Fruit fly (Drosophila melanogaster): ENCODE results near the gene CG2217.

Gene CG2217

dm6 chr3R:30428459-30428858 lies 5.7 kb upstream of the CG2217 start, which contains the start of gene CG15533:
TSS of gene CG15533 (plus strand) at chr3R:30428820.
- no peak for TF ChIP-seq CG5204 (GFP tag; optimal IDR thresholded peaks at IDR 0.05)
- TF ChIP-seq tj (GFP tag; optimal IDR thresholded peaks at IDR 0.05): no peak
- TF ChIP-seq CG12768 (GFP tag; optimal IDR thresholded peaks at IDR 0.05): no peak
- TF ChIP-seq bab1 (GFP tag; optimal IDR thresholded peaks at IDR 0.05): no peak
- no peak for TF ChIP-seq cnc (optimal IDR thresholded peaks at IDR 0.05)
- TF ChIP-seq toe (GFP tag; optimal IDR thresholded peaks at IDR 0.05): no peak
- no peak for TF ChIP-seq Crg-1 (GFP tag; optimal IDR thresholded peaks at IDR 0.05)
- TF ChIP-seq CG1620 (GFP tag; optimal IDR thresholded peaks at IDR 0.05): no peak
- no peak for TF ChIP-seq CG11617 (GFP tag; optimal IDR thresholded peaks at IDR 0.05)
- no peak for TF ChIP-seq Mnt (GFP tag; optimal IDR thresholded peaks at IDR 0.05)
- TF ChIP-seq CG7101 (tag; optimal IDR thresholded peaks at IDR 0.05): no peak
- TF ChIP-seq CG14711 (tag; optimal IDR thresholded peaks at IDR 0.05): no peak
- no peak for TF ChIP-seq kay (GFP tag; ENCODE audit: borderline replicate concordance)
- TF ChIP-seq CG7045 (GFP tag; optimal IDR thresholded peaks at IDR 0.05): no peak
- TF ChIP-seq cic (GFP tag; optimal IDR thresholded peaks at IDR 0.05): no peak

dm6 chr3R:30427805-30428359 lies 5.1 kb upstream of the CG2217 start, which contains the start of gene CG2218:
TSS of gene CG2218 (minus strand) at chr3R:30428276.
- no peak for TF ChIP-seq CG7101 (tag; optimal IDR thresholded peaks at IDR 0.05)
- TF ChIP-seq CG7045 (GFP tag; optimal IDR thresholded peaks at IDR 0.05): peak; percentile 23
- TF ChIP-seq bab1 (GFP tag; optimal IDR thresholded peaks at IDR 0.05): peak; percentile 67
- peak; percentile 1 for TF ChIP-seq CG1620 (GFP tag; optimal IDR thresholded peaks at IDR 0.05)
- no peak for TF ChIP-seq ovo (GFP tag; optimal IDR thresholded peaks at IDR 0.05)
- TF ChIP-seq CG12768 (GFP tag; optimal IDR thresholded peaks at IDR 0.05): peak; percentile 83
- peak; percentile 80 for TF ChIP-seq toe (GFP tag; optimal IDR thresholded peaks at IDR 0.05)
- TF ChIP-seq Hr96 (GFP tag; optimal IDR thresholded peaks at IDR 0.05): peak; percentile 47
- TF ChIP-seq Mnt (GFP tag; optimal IDR thresholded peaks at IDR 0.05): peak; percentile 39
- TF ChIP-seq CG33017 (tag; optimal IDR thresholded peaks at IDR 0.05): peak; percentile 13
- peak; percentile 36 for TF ChIP-seq CG11617 (GFP tag; optimal IDR thresholded peaks at IDR 0.05)
- TF ChIP-seq CG5204 (GFP tag; optimal IDR thresholded peaks at IDR 0.05): peak; percentile 55
- no peak for TF ChIP-seq Crg-1 (GFP tag; optimal IDR thresholded peaks at IDR 0.05)
- peak; percentile 15 for TF ChIP-seq tj (GFP tag; optimal IDR thresholded peaks at IDR 0.05)
- TF ChIP-seq cic (GFP tag; optimal IDR thresholded peaks at IDR 0.05): peak; percentile 46

DNA sequence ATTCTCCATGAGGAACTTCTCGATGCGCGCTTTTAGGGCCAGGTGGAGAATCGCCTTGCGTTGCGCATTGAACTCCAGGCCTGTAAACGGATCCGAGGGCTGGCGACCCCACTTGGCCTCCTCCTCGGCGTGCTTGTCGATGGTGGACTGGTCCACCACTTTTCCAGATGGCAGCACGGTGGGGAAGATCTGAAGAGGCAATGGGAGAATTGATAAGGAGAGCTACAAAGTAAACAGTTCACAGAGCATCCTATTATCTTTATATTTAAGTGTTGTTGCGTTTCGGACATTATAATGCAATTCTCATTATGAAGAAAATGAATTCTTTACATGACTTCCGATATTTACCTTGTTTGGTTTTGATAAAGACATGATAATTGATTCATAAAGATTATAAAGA lies 3.9 kb upstream of the CG2217 start:
- TF ChIP-seq tj (GFP tag; optimal IDR thresholded peaks at IDR 0.05) (no peak), CG14711 (tag; optimal IDR thresholded peaks at IDR 0.05) (no peak), CG12768 (GFP tag; optimal IDR thresholded peaks at IDR 0.05) (no peak), CG33017 (tag; optimal IDR thresholded peaks at IDR 0.05) (no peak), cnc (optimal IDR thresholded peaks at IDR 0.05) (no peak), bab1 (GFP tag; optimal IDR thresholded peaks at IDR 0.05) (no peak), CG5204 (GFP tag; optimal IDR thresholded peaks at IDR 0.05) (no peak), Mnt (GFP tag; optimal IDR thresholded peaks at IDR 0.05) (no peak), CG1620 (GFP tag; optimal IDR thresholded peaks at IDR 0.05) (no peak), Hr96 (GFP tag; optimal IDR thresholded peaks at IDR 0.05) (no peak), CG11617 (GFP tag; optimal IDR thresholded peaks at IDR 0.05) (no peak), Crg-1 (GFP tag; optimal IDR thresholded peaks at IDR 0.05) (no peak), toe (GFP tag; optimal IDR thresholded peaks at IDR 0.05) (no peak), cic (GFP tag; optimal IDR thresholded peaks at IDR 0.05) (no peak), kay (GFP tag; ENCODE audit: borderline replicate concordance) (no peak), pad (GFP tag; optimal IDR thresholded peaks at IDR 0.05) (no peak), CG7045 (GFP tag; optimal IDR thresholded peaks at IDR 0.05) (no peak), CG7101 (tag; optimal IDR thresholded peaks at IDR 0.05) (no peak)

DNA sequence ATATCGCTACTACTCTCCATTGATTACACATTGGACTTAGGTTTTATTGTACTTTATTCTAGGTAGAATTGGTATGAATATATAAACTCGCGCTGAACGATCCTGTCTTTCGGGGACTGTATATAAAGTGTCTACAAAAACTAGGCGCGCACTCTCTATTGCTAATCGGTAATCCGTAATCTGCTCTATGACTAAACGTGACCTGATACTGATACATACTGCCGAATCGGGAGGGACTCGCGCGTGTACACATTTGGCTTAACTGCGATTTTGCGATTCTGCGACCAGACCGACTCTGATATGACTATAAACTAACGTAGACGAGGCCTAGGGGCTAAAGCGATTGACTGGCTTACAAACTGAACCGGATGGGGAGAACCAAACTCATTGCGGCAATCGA lies 2.9 kb upstream of the CG2217 start:
- no peak for TF ChIP-seq CG1620 (GFP tag; optimal IDR thresholded peaks at IDR 0.05)
- no peak for TF ChIP-seq CG7101 (tag; optimal IDR thresholded peaks at IDR 0.05)
- no peak for TF ChIP-seq cnc (optimal IDR thresholded peaks at IDR 0.05)
- no peak for TF ChIP-seq Clk (GFP tag; optimal IDR thresholded peaks at IDR 0.05)
- no peak for TF ChIP-seq bab1 (GFP tag; optimal IDR thresholded peaks at IDR 0.05)
- TF ChIP-seq toe (GFP tag; optimal IDR thresholded peaks at IDR 0.05): no peak
- TF ChIP-seq cic (GFP tag; optimal IDR thresholded peaks at IDR 0.05): no peak
- TF ChIP-seq CG12768 (GFP tag; optimal IDR thresholded peaks at IDR 0.05): peak; percentile 16
- TF ChIP-seq Hr96 (GFP tag; optimal IDR thresholded peaks at IDR 0.05): no peak

- TF ChIP-seq bab1 (GFP tag; optimal IDR thresholded peaks at IDR 0.05) (peak; percentile 19), Crg-1 (GFP tag; optimal IDR thresholded peaks at IDR 0.05) (no peak), Mnt (GFP tag; optimal IDR thresholded peaks at IDR 0.05) (no peak), CG7045 (GFP tag; optimal IDR thresholded peaks at IDR 0.05) (no peak)
Observed at dm6 chr3R:30424993-30425392, 2.2 kb upstream of the CG2217 start, which contains the start of gene CG15536. TSS of gene CG15536 (minus strand) at chr3R:30425162.

DNA sequence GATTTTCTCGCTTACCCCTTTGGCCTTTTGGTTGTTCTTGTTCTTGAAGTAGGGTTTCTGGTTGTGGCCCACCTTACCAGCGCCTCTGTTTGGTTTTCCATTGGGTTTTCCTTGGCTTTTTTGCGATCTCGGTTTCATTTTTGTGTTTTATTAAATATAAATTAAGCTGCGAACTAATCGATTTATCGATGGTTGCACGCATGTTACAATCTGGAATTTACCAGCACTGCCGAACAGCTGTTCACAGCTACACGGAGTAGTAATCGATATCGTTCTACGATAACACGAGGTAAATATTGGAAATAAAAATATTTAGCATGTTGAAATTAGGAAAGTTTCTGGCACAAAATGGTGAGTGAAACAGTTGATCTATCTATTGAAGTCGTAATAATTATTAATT lies 924 bp upstream of the CG2217 start, which contains the start of the genes CG15535 and mRpS18C:
Gene CG15535 (minus strand): TSS at position 235 of the 400 bp plus-strand sequence.
Gene mRpS18C (plus strand): TSS at position 280 of the 400 bp plus-strand sequence.
- TF ChIP-seq Crg-1 (GFP tag; optimal IDR thresholded peaks at IDR 0.05) (no peak), Clk (GFP tag; optimal IDR thresholded peaks at IDR 0.05) (peak; percentile 21), CG33017 (tag; optimal IDR thresholded peaks at IDR 0.05) (no peak), cic (GFP tag; optimal IDR thresholded peaks at IDR 0.05) (peak; percentile 23), CG14711 (tag; optimal IDR thresholded peaks at IDR 0.05) (no peak), pad (GFP tag; optimal IDR thresholded peaks at IDR 0.05) (peak; percentile 25), toe (GFP tag; optimal IDR thresholded peaks at IDR 0.05) (peak; percentile 43), CG5204 (GFP tag; optimal IDR thresholded peaks at IDR 0.05) (peak; percentile 41), kay (GFP tag; ENCODE audit: borderline replicate concordance) (peak; percentile 92), CG7101 (tag; optimal IDR thresholded peaks at IDR 0.05) (peak; percentile 50), Mnt (GFP tag; optimal IDR thresholded peaks at IDR 0.05) (peak; percentile 90), bab1 (GFP tag; optimal IDR thresholded peaks at IDR 0.05) (peak; percentile 46), CG11617 (GFP tag; optimal IDR thresholded peaks at IDR 0.05) (peak; percentile 36)
